Worm (Caenorhabditis elegans) whole organism, dauer: ENCODE results near the gene W02B12.11.

ENCODE experiments used
- unc-62 ChIP-seq: sonication (generic microtip); optimal IDR thresholded peaks from 2 replicates; lab custom pipeline; 2017; ENCODE audit warnings: missing biosample characterization, missing genetic modification reagents, missing genetic modification characterization

Gene W02B12.11

DNA sequence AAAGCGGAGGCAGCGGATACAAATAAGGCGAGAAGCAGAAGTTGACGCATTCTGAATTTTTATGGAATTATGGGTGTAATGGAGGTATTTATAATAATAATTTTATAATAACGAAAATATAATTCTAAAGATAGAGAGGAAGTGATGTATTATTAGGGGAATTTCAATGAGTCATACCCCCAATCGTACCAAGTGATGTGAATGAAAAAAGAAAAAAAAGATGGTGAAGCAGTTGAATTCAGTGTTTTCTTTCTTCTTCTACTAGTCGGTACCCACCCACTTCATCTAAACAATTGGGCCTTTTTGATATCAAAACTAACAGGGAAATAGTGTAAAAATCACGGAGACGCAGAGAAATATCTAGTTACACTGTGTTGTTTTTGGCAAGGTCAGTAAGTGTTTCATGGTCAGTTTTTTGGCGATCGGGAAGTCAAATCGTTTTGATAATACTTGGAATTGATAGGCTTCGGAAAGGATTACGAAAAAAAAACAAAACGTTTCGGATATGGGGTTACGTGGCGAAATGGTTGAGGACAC is 13.1 kb downstream of the W02B12.11 start, which contains the start of gene ttr-18:
TSS of gene ttr-18 (minus strand) at position 51 of the 537 bp plus-strand sequence.
- TF ChIP-seq unc-62 (GFP tag; lab: Kevin White, UChicago), result no peak

DNA sequence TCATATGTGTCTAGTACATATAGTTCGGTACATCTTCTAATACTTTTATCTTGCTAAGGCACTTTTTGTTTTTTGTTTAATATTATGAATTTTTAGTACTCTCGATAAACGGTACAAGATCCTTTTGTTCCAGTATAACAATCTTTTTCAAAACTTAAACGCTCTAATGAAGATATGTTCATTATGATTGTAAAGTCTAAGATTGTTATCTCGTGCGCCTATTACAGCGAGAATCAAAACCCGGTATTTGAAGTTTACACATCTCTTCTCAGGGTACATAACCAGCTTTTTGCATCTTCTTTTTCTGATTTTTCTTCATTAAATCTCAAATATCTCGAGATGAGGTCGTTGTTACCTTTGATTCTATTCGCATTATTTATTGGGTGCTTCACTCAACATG is 14.3 kb downstream of the W02B12.11 start, which contains the start of gene B0334.13:
TSS of gene B0334.13 (plus strand) at position 301 of the 400 bp plus-strand sequence.
- TF ChIP-seq unc-62 (GFP tag; lab: Kevin White, UChicago), result no peak

DNA sequence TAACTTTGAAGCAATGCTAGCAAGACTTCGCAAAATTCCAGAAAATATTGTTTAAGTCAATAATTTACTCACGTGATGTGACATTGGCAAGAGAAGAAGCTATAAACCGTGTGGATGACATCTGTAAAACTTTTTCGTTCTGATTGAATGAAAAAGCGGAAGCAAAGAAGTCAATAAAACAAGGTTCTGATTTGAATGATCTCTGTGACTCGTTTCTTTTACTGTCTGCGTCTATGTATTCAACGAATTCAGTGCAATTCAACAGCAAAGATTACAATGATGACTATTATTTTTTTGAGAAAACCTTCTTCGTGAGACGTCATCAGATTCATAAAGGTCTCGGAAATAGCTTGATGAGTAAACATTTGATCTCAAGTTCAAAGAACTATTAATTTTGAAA is 19.2 kb downstream of the W02B12.11 start, which contains the start of gene hacl-1:
TSS of gene hacl-1 (minus strand) at position 121 of the 400 bp plus-strand sequence.
- TF ChIP-seq unc-62 (GFP tag; lab: Kevin White, UChicago), result no peak

DNA sequence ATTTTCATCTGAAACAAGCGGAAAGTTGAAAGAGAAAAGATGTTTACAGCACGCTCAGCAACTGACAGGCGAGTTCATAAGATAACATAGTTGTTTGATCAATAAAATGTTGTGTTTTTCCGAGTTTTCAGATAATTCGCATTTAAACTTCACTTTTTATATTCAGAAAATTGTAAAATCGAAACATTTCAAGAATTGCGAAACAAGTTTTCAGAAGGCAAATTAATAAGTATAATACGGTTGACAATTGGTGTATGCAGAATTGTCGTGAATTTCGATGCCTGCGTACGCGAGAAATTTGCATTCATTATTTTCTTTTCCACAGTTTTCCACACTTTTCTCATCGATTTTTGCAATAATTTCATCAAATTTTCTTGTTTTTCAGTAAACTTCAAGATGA is 21.6 kb downstream of the W02B12.11 start, which contains the start of the genes ooc-3 and B0334.4:
TSS of gene ooc-3 (minus strand) at position 15 of the 400 bp plus-strand sequence.
TSS of gene B0334.4 (plus strand) at position 386 of the 400 bp plus-strand sequence.
- no peak for TF ChIP-seq unc-62 (GFP tag; lab: Kevin White, UChicago)

DNA sequence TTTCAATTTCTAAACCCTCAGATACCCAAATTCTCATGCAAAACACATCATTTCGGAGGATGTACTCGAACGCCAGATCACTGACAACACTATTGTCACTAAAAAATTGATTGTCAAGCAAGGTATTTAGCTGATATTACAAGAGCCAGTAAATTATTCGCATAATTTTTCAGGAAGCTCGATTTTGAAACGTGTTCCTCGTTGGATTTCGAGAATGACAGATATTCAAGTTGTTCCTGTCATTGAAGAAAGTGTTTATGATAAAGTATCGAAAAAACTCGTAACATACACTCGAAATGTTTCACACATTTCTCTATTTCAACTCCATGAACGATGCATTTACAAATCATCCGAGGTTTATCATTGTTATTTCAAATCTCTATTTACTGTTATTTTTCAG is 22.1 kb downstream of the W02B12.11 start:
- TF ChIP-seq unc-62 (GFP tag; lab: Kevin White, UChicago), result no peak

DNA sequence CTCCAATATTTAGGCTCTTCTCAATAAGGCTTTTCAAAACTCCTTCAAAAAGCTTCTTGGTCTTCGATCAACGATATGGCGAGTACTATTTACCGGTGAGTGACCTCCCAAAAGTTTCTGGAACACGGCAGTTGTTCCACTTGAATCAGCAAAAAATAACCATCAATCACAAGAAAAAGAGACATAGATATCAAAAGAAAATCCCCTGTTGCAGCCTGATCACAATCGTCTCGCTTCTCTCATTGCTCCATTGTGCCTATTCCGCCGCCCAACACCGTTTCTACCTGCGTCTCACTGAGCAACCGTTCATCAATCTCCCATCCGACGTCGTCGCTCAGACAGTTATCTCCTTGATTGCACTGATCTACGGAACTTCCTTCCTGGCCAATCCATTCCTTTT is 23.1 kb downstream of the W02B12.11 start, which contains the start of gene emc-5:
TSS of gene emc-5 (plus strand) at position 14 of the 400 bp plus-strand sequence.
- no peak for TF ChIP-seq unc-62 (GFP tag; lab: Kevin White, UChicago)

DNA sequence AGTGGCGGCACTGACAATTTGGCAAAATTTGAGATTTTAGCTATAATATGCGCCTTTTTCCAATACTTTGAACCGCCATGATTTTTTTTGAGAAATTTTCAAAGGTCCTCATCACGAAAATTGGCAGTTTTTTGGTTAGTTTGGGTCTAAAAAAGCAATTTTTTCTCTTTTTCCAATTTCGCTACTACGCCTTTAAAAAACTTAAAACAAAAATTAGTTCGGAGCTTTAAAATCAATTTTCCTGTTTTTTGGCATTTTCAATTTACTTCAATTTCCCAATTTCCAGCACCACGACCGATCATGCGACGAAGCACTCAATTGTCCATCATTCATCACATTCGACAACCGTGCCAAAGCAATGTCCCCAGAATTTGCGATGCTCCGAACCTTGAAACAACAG is 23.7 kb downstream of the W02B12.11 start, which contains the start of gene B0334.5:
TSS of gene B0334.5 (plus strand) at position 301 of the 400 bp plus-strand sequence.
- no peak for TF ChIP-seq unc-62 (GFP tag; lab: Kevin White, UChicago)

DNA sequence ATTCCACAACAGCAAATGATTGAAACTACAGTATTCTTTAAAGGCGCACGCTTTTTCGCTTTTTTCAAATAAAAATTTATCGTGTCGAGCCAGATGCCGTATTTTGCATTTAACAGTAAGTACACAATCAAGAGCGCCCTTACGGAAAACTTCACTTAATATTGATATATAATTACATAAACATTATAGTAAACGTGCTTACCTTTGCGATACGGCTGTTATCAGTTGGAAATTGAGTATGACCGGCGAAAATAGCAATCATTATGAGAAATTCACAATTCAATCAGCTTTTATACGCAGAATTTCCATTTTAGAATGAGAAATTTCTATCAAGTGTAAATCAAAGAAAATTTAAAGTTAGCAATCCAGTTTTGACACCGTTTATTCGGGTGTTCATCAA is 26.5 kb downstream of the W02B12.11 start, which contains the start of gene B0334.20:
TSS of gene B0334.20 (minus strand) at position 262 of the 400 bp plus-strand sequence.
- no peak for TF ChIP-seq unc-62 (GFP tag; lab: Kevin White, UChicago)

DNA sequence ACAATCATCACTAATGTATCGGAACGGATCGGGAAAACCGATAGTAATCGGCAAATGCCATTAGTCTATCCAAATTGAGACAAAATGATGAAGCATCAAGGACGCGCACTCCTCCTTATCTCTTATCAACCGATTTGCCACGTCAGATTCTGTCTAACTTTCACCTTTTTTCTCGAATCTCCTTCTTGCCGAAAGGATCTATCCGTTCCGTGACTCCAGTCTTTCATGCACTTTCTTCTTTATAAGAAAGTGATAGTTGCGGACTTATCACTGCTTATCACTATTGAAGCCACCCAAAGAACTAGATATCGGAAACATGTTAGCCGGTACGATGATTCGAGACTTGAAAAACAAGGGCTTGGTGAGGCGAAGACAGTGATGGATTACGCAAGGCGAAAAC is 28.3 kb downstream of the W02B12.11 start:
- no peak for TF ChIP-seq unc-62 (GFP tag; lab: Kevin White, UChicago)

DNA sequence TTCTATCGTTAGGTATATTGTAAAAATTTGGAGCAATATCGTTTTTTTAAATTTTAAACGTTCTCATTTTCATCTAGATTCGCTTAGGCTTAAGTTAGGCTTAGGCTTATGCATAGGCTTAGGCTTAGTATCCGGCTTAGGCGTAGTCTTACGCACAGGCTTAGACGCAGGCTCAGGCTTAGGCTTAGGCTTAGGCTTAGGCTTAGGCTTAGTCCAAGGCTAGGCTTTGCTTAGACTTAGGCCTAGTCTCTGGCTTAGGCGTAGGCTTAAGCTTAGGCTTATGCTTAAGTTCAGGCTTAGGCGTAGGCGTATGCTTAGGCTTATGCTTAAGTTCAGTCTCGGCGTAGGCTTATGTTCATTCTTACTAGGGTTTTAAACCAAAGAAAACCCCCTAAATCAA is 30.1 kb downstream of the W02B12.11 start:
- no peak for TF ChIP-seq unc-62 (GFP tag; lab: Kevin White, UChicago)

DNA sequence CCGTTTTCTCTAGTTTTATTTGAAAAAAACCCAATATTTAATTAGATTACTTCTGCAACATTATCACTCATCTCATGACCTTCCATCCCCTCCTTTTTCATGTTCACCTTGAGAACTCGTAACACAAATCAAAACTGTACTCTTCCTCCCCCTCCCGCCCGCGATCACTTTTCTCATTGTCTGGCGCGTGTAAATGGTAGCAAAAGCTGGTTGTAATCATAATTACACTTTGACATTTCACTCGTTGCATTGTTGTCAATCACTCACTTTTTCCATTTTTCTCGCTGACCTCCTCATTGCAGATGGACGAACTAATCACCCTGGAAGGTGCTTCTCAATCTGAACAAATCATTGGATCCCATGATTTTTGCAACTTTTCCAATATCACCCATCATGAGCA is 36.7 kb downstream of the W02B12.11 start, which contains the start of gene npr-41:
TSS of gene npr-41 (plus strand) at position 301 of the 400 bp plus-strand sequence.
- no peak for TF ChIP-seq unc-62 (GFP tag; lab: Kevin White, UChicago)

DNA sequence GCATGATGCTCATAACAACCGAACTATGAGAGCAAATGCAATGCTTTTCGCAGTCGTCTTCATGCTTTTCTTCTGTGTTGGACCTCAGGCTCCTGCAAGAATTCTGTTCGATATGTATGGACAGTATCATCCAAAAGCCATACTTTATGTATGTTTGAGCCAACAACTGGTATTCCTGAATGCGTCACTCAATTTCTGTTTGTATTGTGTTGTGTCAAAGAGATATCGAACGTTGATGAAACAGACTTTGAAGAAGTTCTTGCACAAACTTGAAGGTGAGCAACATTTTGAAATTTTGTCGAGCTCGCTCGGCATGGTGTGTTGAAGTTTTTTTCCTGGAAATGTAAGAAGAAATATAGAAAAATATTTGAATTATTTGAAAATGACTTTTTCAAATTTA is 39.3 kb downstream of the W02B12.11 start:
- TF ChIP-seq unc-62 (GFP tag; lab: Kevin White, UChicago), result no peak

DNA sequence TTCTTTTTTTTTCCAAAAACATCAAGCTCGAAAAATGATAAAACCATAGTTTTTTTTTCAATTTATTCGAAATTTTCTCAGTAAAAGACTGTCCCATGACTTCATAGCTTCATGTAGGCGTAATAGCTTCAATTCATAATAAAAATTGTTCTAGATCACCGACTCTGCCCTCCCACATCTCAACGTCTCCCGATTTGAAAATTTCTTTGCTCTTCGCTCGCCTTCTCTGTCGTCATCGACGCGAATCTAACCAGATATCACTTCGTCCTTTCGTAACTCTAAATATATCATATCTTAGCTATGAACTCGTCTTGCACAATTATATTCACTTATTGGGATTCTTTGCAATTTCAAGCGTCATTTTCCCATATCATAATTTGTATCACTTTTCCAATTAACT is 41.1 kb downstream of the W02B12.11 start, which contains the start of gene srh-44:
TSS of gene srh-44 (plus strand) at position 301 of the 400 bp plus-strand sequence.
- TF ChIP-seq unc-62 (GFP tag; lab: Kevin White, UChicago), result no peak

DNA sequence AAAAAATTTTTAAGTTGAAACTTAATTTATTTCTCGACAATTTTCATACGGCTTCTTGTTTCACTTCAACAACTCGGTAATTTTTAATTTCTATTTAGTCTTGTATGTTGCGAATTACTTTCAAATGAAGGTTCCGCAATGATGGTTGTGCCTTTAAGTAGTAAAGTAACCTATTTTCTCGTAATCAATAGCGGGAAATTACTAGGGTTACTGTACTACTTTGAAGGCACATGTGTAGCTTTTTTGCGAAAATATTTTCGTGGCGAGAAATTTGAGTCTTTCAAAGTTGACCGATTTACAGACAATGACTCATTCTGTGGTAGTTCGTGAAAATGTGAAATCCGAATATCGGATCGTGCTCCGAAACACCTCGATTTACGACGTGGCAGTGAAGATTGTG is 44.5 kb downstream of the W02B12.11 start, which contains the start of gene B0334.10:
TSS of gene B0334.10 (plus strand) at position 301 of the 400 bp plus-strand sequence.
- TF ChIP-seq unc-62 (GFP tag; lab: Kevin White, UChicago), result no peak

DNA sequence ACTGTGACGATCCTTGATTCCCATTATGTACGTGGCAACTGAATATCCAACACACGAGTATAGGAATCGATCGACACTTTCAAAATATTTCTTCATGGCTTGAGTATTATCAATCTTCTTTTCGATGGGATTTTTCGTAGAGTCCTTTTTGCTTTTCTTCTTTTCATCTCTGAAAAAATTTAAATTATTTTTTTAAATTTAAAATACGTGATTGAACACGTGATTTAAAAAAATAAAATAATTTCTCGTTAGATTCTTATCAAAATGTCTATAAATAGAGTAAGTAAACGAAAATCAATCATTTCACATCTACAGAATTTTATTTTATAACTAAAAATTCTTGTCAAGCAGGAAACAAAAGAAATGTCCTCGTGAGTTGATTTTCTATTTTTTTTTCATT is 47.6 kb downstream of the W02B12.11 start, which contains the start of gene Y62F5A.10:
TSS of gene Y62F5A.10 (plus strand) at position 301 of the 400 bp plus-strand sequence.
- TF ChIP-seq unc-62 (GFP tag; lab: Kevin White, UChicago), result no peak
